Worm (Caenorhabditis elegans): ENCODE measurements around the gene F42G2.2.

DNA sequence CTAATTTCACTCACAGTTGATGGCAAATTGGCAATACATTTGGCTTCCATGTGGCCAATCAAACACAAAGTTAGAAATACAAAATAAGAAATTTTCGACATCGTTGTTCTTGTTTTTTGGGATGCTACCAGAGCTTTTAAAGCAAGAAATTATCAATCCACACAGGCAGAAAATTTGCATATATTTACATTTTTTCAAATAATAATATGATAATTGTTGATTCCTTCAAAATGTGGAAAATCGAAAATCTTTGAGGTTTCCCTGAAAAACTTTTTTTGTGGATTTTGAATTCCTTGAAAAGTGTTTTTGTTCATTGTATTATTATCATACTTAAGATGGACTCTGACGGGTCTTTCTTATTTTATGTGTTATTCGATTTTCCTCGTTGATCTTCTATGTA lies 31.1 kb upstream of the F42G2.2 start, which contains the start of gene F16G10.10:
- TF ChIP-seq F57C9.4 (tag; optimal IDR thresholded peaks at IDR 0.05) (no peak), chd-7 (tag; optimal IDR thresholded peaks at IDR 0.05) (no peak)
